Worm (Caenorhabditis elegans) whole organism, midembryonic: ENCODE data around the gene C17H12.5.

Experiments used
- cog-1 ChIP-seq: sonication (generic microtip); optimal IDR thresholded peaks from 2 replicates; lab custom pipeline; 2016; ENCODE audit warnings: missing genetic modification characterization, missing compliant biosample characterization
- flt-1 ChIP-seq: fragments of 200-800 bp; sonication (Bioruptor generic); IDR thresholded peaks from 2 replicates; pipeline ENCODE4 v1.3.6; 2022; ENCODE audit warnings: missing genetic modification characterization, missing compliant biosample characterization
- klf-2 ChIP-seq: fragments of 200-800 bp; sonication (Bioruptor generic); conservative IDR thresholded peaks from 2 replicates; pipeline ENCODE4 v1.3.6; 2022; ENCODE audit warnings: missing genetic modification reagents, missing genetic modification characterization, missing compliant biosample characterization
- med-1 ChIP-seq: sonication (generic microtip); optimal IDR thresholded peaks from 2 replicates; lab custom pipeline; 2017; ENCODE audit warnings: missing genetic modification characterization, mild to moderate bottlenecking, missing compliant biosample characterization, antibody characterized with exemption, missing genetic modification reagents; ENCODE audit not compliant: insufficient read depth
- ref-1 ChIP-seq: fragments of 200-800 bp; sonication (Bioruptor generic); conservative IDR thresholded peaks from 2 replicates; pipeline ENCODE4 v1.3.6; 2022; ENCODE audit warnings: missing genetic modification reagents, missing genetic modification characterization, missing compliant biosample characterization
- tab-1 ChIP-seq: fragments of 200-800 bp; sonication (Bioruptor generic); IDR thresholded peaks from 2 replicates; pipeline ENCODE4 v1.3.6; 2022; ENCODE audit warnings: missing genetic modification characterization, missing compliant biosample characterization
- ztf-23 ChIP-seq: fragments of 200-800 bp; sonication (Bioruptor generic); IDR thresholded peaks from 2 replicates; pipeline ENCODE4 v1.3.6; 2022; ENCODE audit warnings: missing genetic modification reagents, missing genetic modification characterization, missing compliant biosample characterization

ce11 chrIV:6793310-6793966 lies 24.0 kb downstream of the C17H12.5 start:
- TF ChIP-seq tab-1: no peak
- no peak for TF ChIP-seq ztf-23
- TF ChIP-seq klf-2 (GFP tag; lab: Robert Waterston, UW): no peak
- no peak for TF ChIP-seq flt-1 (GFP tag; lab: Robert Waterston, UW)
- TF ChIP-seq cog-1: no peak
- TF ChIP-seq ref-1 (GFP tag; lab: Robert Waterston, UW): no peak
- TF ChIP-seq med-1 (GFP tag; lab: Kevin White, UChicago): no peak
